Fruit fly (Drosophila melanogaster): ENCODE data around the gene east.

- TF ChIP-seq insv (optimal IDR thresholded peaks at IDR 0.05): no peak
- no peak for TF ChIP-seq psq (optimal IDR thresholded peaks at IDR 0.05)
- TF ChIP-seq h (optimal IDR thresholded peaks at IDR 0.05): no peak
- no peak for TF ChIP-seq Sin3A (optimal IDR thresholded peaks at IDR 0.05)
- no peak for TF ChIP-seq ttk (optimal IDR thresholded peaks at IDR 0.05)
- no peak for TF ChIP-seq Myc (optimal IDR thresholded peaks at IDR 0.05)
Measured at dm6 chrX:1994184-1994583, 16.5 kb upstream of the east start.
